Fruit fly (Drosophila melanogaster): ENCODE measurements around the gene RpL34a.
A peak's percentile ranks its signal among the peaks of the same experiment; 100 is the strongest.

The RpL34a gene

DNA sequence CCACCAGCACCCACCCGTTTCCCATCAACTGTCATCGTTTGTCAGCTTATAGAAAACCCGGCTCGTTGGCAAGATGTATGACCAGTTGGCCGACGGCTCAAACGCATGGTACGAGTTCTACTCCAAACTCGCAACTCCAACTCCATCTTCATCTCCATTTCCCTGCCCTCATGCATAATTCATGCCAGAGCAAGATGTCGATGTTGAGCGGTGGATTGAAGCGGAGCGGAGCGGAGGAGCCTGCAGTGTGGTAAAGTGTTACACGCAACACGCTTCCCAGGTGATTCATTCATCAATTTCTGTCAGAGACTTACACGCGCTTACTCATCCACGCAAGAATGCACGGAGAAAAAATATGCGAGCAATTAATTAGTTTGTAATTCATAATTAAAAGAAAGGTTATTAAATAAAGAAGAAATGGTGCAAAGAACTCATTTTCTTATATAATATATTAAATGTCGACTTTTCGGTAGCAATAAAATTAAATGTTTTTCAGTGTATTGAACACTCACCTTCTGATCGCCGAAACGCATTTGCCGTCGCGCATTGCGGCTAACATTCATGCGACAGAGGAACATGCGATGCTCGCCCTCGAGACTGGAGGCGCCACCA lies 22.4 kb upstream of the RpL34a start (continued):
- TF ChIP-seq prd (optimal IDR thresholded peaks at IDR 0.05) (no peak), prd (GFP tag; IDR thresholded peaks at IDR 0.05) (peak; percentile 67; the same call in 2 of the 3 replicates), kay (GFP tag; optimal IDR thresholded peaks at IDR 0.05) (peak; percentile 53), zfh1 (GFP tag; IDR thresholded peaks at IDR 0.05) (peak; percentile 75), Pdp1 (GFP tag; optimal IDR thresholded peaks at IDR 0.05) (no peak), CG14860 (GFP tag; IDR thresholded peaks at IDR 0.05; ENCODE audit: partially characterized antibody) (no peak), CG16779 (GFP tag; IDR thresholded peaks at IDR 0.05) (no peak), CG12104 (GFP tag; optimal IDR thresholded peaks at IDR 0.05) (no peak), trem (tag; optimal IDR thresholded peaks at IDR 0.05) (peak; percentile 56), pros (GFP tag; optimal IDR thresholded peaks at IDR 0.05) (no peak), CG3995 (GFP tag; optimal IDR thresholded peaks at IDR 0.05) (no peak), cad (GFP tag; optimal IDR thresholded peaks at IDR 0.05) (no peak), unpg (GFP tag; optimal IDR thresholded peaks at IDR 0.05) (peak; percentile 71), CG5180 (GFP tag; optimal IDR thresholded peaks at IDR 0.05) (peak; percentile 26), bbx (GFP tag; IDR thresholded peaks at IDR 0.05; ENCODE audit: partially characterized antibody) (no peak), Ada2b (GFP tag; IDR thresholded peaks at IDR 0.05) (peak; percentile 39; the same call in 1 of the 2 replicates), zfh2 (GFP tag; optimal IDR thresholded peaks at IDR 0.05) (no peak), CG1603 (tag; optimal IDR thresholded peaks at IDR 0.05) (peak; percentile 51), YL-1 (GFP tag; optimal IDR thresholded peaks at IDR 0.05) (no peak), CG7839 (tag; optimal IDR thresholded peaks at IDR 0.05) (no peak), repo (GFP tag; optimal IDR thresholded peaks at IDR 0.05) (no peak), tio (GFP tag; optimal IDR thresholded peaks at IDR 0.05) (peak; percentile 24), CG34376 (GFP tag; optimal IDR thresholded peaks at IDR 0.05) (no peak), ara (GFP tag; IDR thresholded peaks at IDR 0.05) (peak; percentile 69), HmgZ (tag; optimal IDR thresholded peaks at IDR 0.05) (no peak), CG2889 (GFP tag; IDR thresholded peaks at IDR 0.05) (no peak), Dip2 (GFP tag; IDR thresholded peaks at IDR 0.05) (no peak), nau (GFP tag; optimal IDR thresholded peaks at IDR 0.05) (no peak), CG10543 (GFP tag; optimal IDR thresholded peaks at IDR 0.05) (no peak), sug (tag; optimal IDR thresholded peaks at IDR 0.05) (no peak), pita (GFP tag; optimal IDR thresholded peaks at IDR 0.05) (no peak), yki (optimal IDR thresholded peaks at IDR 0.05) (no peak), mld (GFP tag; IDR thresholded peaks at IDR 0.05; ENCODE audit: partially characterized antibody) (no peak), vfl (GFP tag; optimal IDR thresholded peaks at IDR 0.05) (no peak), Dref (GFP tag; IDR thresholded peaks at IDR 0.05) (no peak), dan (GFP tag; IDR thresholded peaks at IDR 0.05) (no peak), CG17186 (GFP tag; optimal IDR thresholded peaks at IDR 0.05) (no peak), amos (GFP tag; IDR thresholded peaks at IDR 0.05; ENCODE audit: partially characterized antibody) (no peak), NC2α (GFP tag; optimal IDR thresholded peaks at IDR 0.05) (no peak), D (optimal IDR thresholded peaks at IDR 0.05) (no peak), D (GFP tag; optimal IDR thresholded peaks at IDR 0.05) (peak; percentile 54), so (GFP tag; IDR thresholded peaks at IDR 0.05) (0 out of 3 replicates have a peak, but pooled peaks have one; percentile 54), eve (GFP tag; optimal IDR thresholded peaks at IDR 0.05) (no peak), mirr (GFP tag; optimal IDR thresholded peaks at IDR 0.05) (no peak), Xrp1 (GFP tag; IDR thresholded peaks at IDR 0.05) (peak; percentile 82), gsb (GFP tag; IDR thresholded peaks at IDR 0.05) (no peak), CG15514 (GFP tag; optimal IDR thresholded peaks at IDR 0.05) (no peak), sens (GFP tag) (peak; percentile 90), CG33213 (GFP tag; optimal IDR thresholded peaks at IDR 0.05) (no peak), Lhr (GFP tag; optimal IDR thresholded peaks at IDR 0.05) (peak; percentile 9), sd (tag; optimal IDR thresholded peaks at IDR 0.05) (no peak)
